Fruit fly (Drosophila melanogaster): Measurements from ENCODE around the gene Acbp6.
A peak's percentile ranks its signal among the peaks of the same experiment; 100 is the strongest.

The Acbp6 gene

DNA sequence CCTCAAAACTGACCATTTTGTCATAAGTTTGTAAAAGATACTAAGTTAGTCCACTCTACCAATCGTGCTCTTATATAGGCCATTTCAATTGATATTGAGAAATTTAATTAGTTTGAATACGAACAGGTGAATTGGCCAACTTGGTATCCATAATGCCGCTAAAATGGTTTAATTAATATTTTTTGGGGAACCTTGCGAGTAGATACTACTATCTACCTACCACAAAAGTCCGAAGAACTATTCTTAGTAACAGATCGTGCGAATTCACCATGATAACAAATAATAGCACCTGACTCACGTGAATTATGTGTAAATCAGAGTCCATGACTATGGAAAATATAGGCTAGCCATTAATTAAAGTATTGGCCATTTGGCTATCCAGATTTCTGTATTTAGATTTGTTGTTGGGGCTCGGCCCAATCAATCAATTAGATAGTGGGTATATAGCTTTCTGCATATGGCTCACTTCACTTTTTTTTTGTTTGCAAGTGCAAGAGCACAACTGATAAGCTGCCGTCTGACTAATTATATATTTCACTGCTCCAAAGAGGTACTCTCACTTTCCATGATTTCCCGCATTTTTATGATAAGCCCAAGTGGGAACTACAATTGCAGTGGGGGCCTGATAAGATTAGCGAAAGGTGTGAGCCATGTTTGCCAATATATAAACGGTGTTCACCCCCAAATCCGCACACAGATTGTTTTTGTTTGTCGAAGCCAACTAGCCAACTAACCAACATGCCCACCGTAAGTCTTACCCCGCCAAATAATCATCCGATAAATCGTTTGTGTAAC, at the start of gene Acbp6, which contains the start of gene Acbp4:
Gene Acbp6 (plus strand): TSS at position 690 of the 795 bp plus-strand sequence.
Gene Acbp4 (minus strand): TSS at position 51 of the 795 bp plus-strand sequence.
- TF ChIP-seq cic (GFP tag; optimal IDR thresholded peaks at IDR 0.05) (peak; percentile 59), Clk (GFP tag; optimal IDR thresholded peaks at IDR 0.05) (no peak)

DNA sequence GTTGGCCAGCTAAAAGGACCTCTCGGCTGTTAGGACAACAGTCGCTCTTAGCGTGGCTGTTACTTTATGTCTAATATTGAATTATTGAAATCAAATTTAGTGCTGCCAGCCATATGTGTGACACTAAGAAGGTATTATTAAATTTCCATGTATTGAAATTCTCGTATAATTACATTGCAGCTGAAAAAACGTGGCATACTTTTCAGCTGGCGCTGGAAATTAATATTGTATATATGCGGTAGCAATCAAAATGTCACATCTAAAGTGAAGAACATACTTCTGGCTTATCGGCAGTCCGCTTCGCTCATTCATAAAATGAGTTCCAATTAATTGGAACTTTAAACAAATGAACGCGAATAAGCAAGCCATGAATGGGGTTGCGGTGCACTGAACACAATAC, 46.5 kb upstream of the Acbp6 start:
- TF ChIP-seq cic (GFP tag; optimal IDR thresholded peaks at IDR 0.05) = no peak

DNA sequence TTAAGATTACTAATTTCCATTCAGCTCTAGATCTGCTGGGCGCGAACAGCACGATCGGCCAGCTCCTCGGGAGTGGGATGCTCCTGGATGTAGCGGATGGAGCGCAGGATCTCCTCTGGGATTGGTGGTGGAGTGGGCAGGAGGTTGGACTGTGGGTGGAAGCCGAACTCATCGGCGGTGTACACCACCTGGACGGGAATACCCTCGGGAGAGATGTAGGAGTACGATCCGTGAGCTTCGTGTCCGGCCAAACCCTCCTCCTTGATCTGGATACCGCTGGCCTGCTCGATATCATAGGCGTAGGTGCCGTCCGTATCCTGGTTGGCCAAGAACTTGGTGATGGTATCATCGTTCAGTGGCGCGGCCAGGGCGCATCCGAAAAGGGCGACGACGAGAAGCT, 42.6 kb upstream of the Acbp6 start:
- TF ChIP-seq cnc (optimal IDR thresholded peaks at IDR 0.05) = no peak
- TF ChIP-seq CG14711 (tag; optimal IDR thresholded peaks at IDR 0.05) = no peak
- no peak for TF ChIP-seq Hr96 (GFP tag; optimal IDR thresholded peaks at IDR 0.05)
- no peak for TF ChIP-seq CG5204 (GFP tag; optimal IDR thresholded peaks at IDR 0.05)
- no peak for TF ChIP-seq bab1 (GFP tag; optimal IDR thresholded peaks at IDR 0.05)
- TF ChIP-seq CG7101 (tag; optimal IDR thresholded peaks at IDR 0.05) = no peak
- no peak for TF ChIP-seq CG7045 (GFP tag; optimal IDR thresholded peaks at IDR 0.05)
- TF ChIP-seq CG33017 (tag; optimal IDR thresholded peaks at IDR 0.05) = no peak
- no peak for TF ChIP-seq toe (GFP tag; optimal IDR thresholded peaks at IDR 0.05)
- TF ChIP-seq Mnt (GFP tag; optimal IDR thresholded peaks at IDR 0.05) = no peak
- no peak for TF ChIP-seq kay (GFP tag; ENCODE audit: borderline replicate concordance)
- TF ChIP-seq ovo (GFP tag; optimal IDR thresholded peaks at IDR 0.05) = no peak
- TF ChIP-seq CG11617 (GFP tag; optimal IDR thresholded peaks at IDR 0.05) = no peak
- TF ChIP-seq pad (GFP tag; optimal IDR thresholded peaks at IDR 0.05) = no peak
- TF ChIP-seq CG1620 (GFP tag; optimal IDR thresholded peaks at IDR 0.05) = no peak

DNA sequence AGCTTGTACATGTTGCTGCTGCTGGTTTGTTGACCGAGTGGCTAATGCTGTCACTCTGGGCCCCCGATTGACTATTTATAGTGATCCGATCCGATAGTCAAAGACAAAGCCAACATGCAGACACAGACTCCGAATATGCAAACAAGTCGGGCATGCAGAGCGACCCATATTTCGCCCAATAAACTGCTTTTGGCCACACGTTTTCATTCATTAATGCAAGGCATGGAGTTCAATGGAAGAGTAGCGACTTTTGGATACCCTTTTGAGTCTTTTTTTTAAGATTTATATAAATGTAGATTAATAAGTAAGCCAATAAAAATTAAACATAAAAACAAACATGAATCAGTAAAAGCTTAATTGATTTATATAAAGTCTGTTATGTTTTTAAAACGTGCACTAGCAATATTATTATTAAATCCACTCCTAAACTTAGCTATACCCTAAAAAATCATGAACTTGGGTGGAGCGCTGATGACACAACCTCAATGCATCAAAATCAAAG, 42.1 kb upstream of the Acbp6 start, which contains the start of gene Cpr65Ea:
Gene Cpr65Ea (minus strand): TSS at position 51 of the 502 bp plus-strand sequence.
- TF ChIP-seq Clk (GFP tag; optimal IDR thresholded peaks at IDR 0.05) = no peak
- TF ChIP-seq CG11617 (GFP tag; optimal IDR thresholded peaks at IDR 0.05) = no peak
- no peak for TF ChIP-seq CG33017 (tag; optimal IDR thresholded peaks at IDR 0.05)
- TF ChIP-seq CG12768 (GFP tag; optimal IDR thresholded peaks at IDR 0.05) = no peak
- no peak for TF ChIP-seq Crg-1 (GFP tag; optimal IDR thresholded peaks at IDR 0.05)

DNA sequence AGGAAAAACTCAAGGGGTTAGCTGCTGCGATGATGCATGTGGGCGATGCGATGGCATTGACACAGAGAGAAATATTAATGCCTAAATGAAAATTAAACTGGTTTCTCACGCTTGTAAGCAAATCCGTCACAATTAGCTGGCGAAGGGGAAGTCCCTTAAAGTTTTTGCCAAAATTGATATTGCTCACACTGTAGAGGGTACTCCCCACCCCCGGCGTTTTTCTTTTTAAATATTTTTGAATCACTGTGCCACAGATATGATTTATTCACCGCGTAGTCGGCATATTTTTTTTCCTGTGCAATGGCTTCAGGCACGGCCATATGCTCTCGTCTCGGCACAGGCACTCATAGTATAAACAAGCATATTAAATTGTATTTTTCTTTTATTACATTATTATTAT, 41.4 kb upstream of the Acbp6 start:
- TF ChIP-seq CG7101 (tag; optimal IDR thresholded peaks at IDR 0.05) = no peak
- no peak for TF ChIP-seq CG33017 (tag; optimal IDR thresholded peaks at IDR 0.05)
- TF ChIP-seq CG14711 (tag; optimal IDR thresholded peaks at IDR 0.05) = no peak
- no peak for TF ChIP-seq CG5204 (GFP tag; optimal IDR thresholded peaks at IDR 0.05)
- TF ChIP-seq tj (GFP tag; optimal IDR thresholded peaks at IDR 0.05) = no peak
- no peak for TF ChIP-seq CG12768 (GFP tag; optimal IDR thresholded peaks at IDR 0.05)
- TF ChIP-seq cnc (optimal IDR thresholded peaks at IDR 0.05) = no peak
- TF ChIP-seq bab1 (GFP tag; optimal IDR thresholded peaks at IDR 0.05) = no peak
- TF ChIP-seq CG11617 (GFP tag; optimal IDR thresholded peaks at IDR 0.05) = no peak
- no peak for TF ChIP-seq pad (GFP tag; optimal IDR thresholded peaks at IDR 0.05)
- TF ChIP-seq Clk (GFP tag; optimal IDR thresholded peaks at IDR 0.05) = no peak
- TF ChIP-seq CG1620 (GFP tag; optimal IDR thresholded peaks at IDR 0.05) = no peak
- no peak for TF ChIP-seq cic (GFP tag; optimal IDR thresholded peaks at IDR 0.05)
- no peak for TF ChIP-seq ovo (GFP tag; optimal IDR thresholded peaks at IDR 0.05)

DNA sequence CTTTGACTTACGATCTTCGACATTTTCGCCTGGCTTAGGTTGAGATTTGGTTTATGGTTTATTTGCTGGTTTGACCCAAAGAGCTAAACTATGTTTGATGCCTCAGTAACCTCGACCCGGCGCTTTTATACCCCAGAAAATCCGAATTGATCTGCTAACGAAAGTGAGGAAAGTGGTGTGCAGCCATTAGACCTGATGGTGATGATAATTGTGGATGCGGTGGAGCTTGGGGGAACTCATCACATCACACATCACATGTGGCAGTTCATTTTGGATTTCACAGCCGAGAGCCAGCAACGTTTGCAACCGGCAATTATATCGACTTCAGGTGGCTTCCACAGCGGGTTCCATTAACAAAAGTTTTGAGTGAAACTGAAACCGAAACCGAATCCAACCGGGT, 40.0 kb upstream of the Acbp6 start, which contains the start of gene Cpr65Eb:
Gene Cpr65Eb (minus strand): TSS at position 101 of the 400 bp plus-strand sequence.
- TF ChIP-seq bab1 (GFP tag; optimal IDR thresholded peaks at IDR 0.05) (no peak), CG33017 (tag; optimal IDR thresholded peaks at IDR 0.05) (no peak), Hr96 (GFP tag; optimal IDR thresholded peaks at IDR 0.05) (no peak), Mnt (GFP tag; optimal IDR thresholded peaks at IDR 0.05) (no peak), toe (GFP tag; optimal IDR thresholded peaks at IDR 0.05) (no peak), cnc (optimal IDR thresholded peaks at IDR 0.05) (no peak), tj (GFP tag; optimal IDR thresholded peaks at IDR 0.05) (no peak), CG5204 (GFP tag; optimal IDR thresholded peaks at IDR 0.05) (no peak), CG12768 (GFP tag; optimal IDR thresholded peaks at IDR 0.05) (no peak), ovo (GFP tag; optimal IDR thresholded peaks at IDR 0.05) (no peak), pad (GFP tag; optimal IDR thresholded peaks at IDR 0.05) (no peak), CG7101 (tag; optimal IDR thresholded peaks at IDR 0.05) (no peak), cic (GFP tag; optimal IDR thresholded peaks at IDR 0.05) (no peak), Clk (GFP tag; optimal IDR thresholded peaks at IDR 0.05) (no peak), CG7045 (GFP tag; optimal IDR thresholded peaks at IDR 0.05) (no peak), kay (GFP tag; ENCODE audit: borderline replicate concordance) (no peak), CG1620 (GFP tag; optimal IDR thresholded peaks at IDR 0.05) (no peak), Crg-1 (GFP tag; optimal IDR thresholded peaks at IDR 0.05) (no peak), CG14711 (tag; optimal IDR thresholded peaks at IDR 0.05) (no peak), CG11617 (GFP tag; optimal IDR thresholded peaks at IDR 0.05) (no peak)

DNA sequence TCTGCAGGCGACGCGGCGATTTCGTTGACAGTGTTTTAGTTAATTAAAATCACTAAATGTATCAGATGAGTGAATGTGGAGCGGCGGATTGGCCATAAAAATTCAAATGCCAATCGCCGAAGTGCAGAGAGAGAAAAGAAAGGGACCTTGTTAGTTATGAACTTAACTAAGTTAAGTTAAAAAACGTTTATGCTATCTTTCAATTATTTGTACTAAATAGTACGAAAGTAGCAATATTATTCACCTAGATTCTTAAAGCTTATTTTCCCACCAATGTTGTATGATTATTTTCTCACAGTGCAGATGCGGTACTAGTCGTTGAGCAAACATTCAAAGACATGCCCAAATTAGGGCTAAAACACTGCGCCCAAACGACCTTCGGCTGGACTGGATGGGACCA, 37.9 kb upstream of the Acbp6 start:
- TF ChIP-seq CG7101 (tag; optimal IDR thresholded peaks at IDR 0.05) (no peak), Clk (GFP tag; optimal IDR thresholded peaks at IDR 0.05) (no peak), ovo (GFP tag; optimal IDR thresholded peaks at IDR 0.05) (no peak), toe (GFP tag; optimal IDR thresholded peaks at IDR 0.05) (no peak)
